Worm (Caenorhabditis elegans) whole organism, L1 larva: ENCODE data around the gene nas-19.
"Not testable (repeated sequence)": the region's sequence is repeated elsewhere in the genome, so short reads cannot be mapped to it uniquely, and the experiment has no call there.

ENCODE experiments used
- ama-1 ChIP-seq: fragments of 150-350 bp; optimal IDR thresholded peaks from 2 replicates; lab custom pipeline; 2014
- elt-3 ChIP-seq, 6 experiments: fragments of 150-350 bp in 1 of 6; sonication (generic microtip); optimal IDR thresholded peaks; 2 replicates each; lab custom pipeline; 2017 to 2018; ENCODE audit warnings: missing biosample characterization in 6 of 6, missing genetic modification characterization in 6 of 6, inconsistent platforms in 1 of 6
- lin-13 ChIP-seq: fragments of 150-350 bp; optimal IDR thresholded peaks from 2 replicates; lab custom pipeline; 2014; ENCODE audit warnings: missing biosample characterization, missing genetic modification reagents, missing genetic modification characterization
- lin-39 ChIP-seq: fragments of 150-350 bp; optimal IDR thresholded peaks from 2 replicates; lab custom pipeline; 2014; ENCODE audit warnings: missing biosample characterization, missing genetic modification reagents, missing genetic modification characterization
- mab-9 ChIP-seq: fragments of 200-800 bp; sonication (Bioruptor generic); IDR thresholded peaks from 2 replicates; pipeline ENCODE4 v1.3.6; 2022; ENCODE audit warnings: missing genetic modification reagents, missing genetic modification characterization, missing compliant biosample characterization
- nhr-19 ChIP-seq: fragments of 200-800 bp; sonication (Bioruptor generic); conservative IDR thresholded peaks from 2 replicates; pipeline ENCODE4 v1.3.6; 2022; ENCODE audit warnings: missing genetic modification characterization, missing compliant biosample characterization
- nhr-77 ChIP-seq: fragments of 150-350 bp; optimal IDR thresholded peaks from 2 replicates; lab custom pipeline; 2014; ENCODE audit warnings: missing biosample characterization, missing genetic modification characterization
- unc-62 ChIP-seq: fragments of 150-350 bp; optimal IDR thresholded peaks from 2 replicates; lab custom pipeline; 2014; ENCODE audit warnings: missing biosample characterization, missing genetic modification reagents, missing genetic modification characterization

- not testable (repeated sequence) for TF ChIP-seq lin-39 (tag; lab: Kevin White, UChicago); mab-9 (GFP tag; lab: Robert Waterston, UW); nhr-77 (tag; lab: Kevin White, UChicago); lin-13 (GFP tag; lab: Kevin White, UChicago); elt-3 (tag; optimal IDR thresholded peaks at IDR 0.05; lab: Kevin White, UChicago); ama-1 (lab: Kevin White, UChicago); unc-62 (GFP tag; lab: Kevin White, UChicago); nhr-19 (GFP tag; lab: Robert Waterston, UW)
Measured at ce11 chrV:11395024-11395423, 7.5 kb downstream of the nas-19 start, which contains the start of gene K03B8.4.
